Worm (Caenorhabditis elegans): ENCODE measurements around the gene Y53G8AM.8.
A peak's percentile ranks its signal among the peaks of the same experiment; 100 is the strongest.

Y53G8AM.8 gene

DNA sequence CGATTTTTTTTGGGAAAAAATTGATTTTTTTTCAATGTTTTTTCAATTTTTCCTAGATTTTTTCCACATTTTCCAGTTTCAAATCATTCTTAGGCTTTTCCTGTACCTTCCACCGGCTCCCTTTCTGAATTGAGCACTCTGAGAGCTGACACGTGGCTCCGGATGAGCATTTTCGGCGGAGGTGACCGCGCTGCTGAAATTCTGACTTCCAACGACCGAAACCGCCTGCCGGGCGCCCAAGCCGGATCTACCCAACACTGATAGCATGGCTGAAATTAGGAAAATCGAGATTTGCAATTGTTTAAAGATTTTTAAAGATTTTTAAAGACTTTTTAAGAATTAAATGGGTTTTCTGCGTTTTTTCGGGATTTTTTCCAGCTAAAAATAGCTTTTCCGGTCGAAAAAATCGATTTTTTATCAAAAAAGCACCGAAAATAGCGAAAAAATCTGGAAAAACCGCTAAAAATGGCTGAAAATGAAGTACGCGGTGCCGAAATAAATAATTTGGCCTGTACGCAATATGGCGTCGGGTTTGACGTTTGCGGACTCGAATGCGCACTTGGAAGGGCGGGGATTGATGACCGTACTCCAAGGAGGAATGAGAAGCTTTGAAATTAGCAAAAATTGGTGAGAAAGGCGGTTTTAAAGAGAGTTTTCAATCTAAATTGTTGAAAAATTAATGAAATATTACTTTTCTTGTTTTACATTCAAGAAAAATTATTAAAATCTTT, 30.0 kb downstream of the Y53G8AM.8 start, which contains the start of gene nduf-9:
Gene nduf-9 (minus strand): TSS at position 269 of the 731 bp plus-strand sequence.
- TF ChIP-seq dmd-4 (tag; optimal IDR thresholded peaks at IDR 0.05): no peak
- no peak for TF ChIP-seq zag-1 (tag; optimal IDR thresholded peaks at IDR 0.05)
- TF ChIP-seq alr-1 (tag; optimal IDR thresholded peaks at IDR 0.05): no peak
- no peak for TF ChIP-seq peb-1 (tag; optimal IDR thresholded peaks at IDR 0.05)
- no peak for TF ChIP-seq Y55F3AM.14 (GFP tag; optimal IDR thresholded peaks at IDR 0.05)
- TF ChIP-seq unc-62 (GFP tag; optimal IDR thresholded peaks at IDR 0.05): no peak
- TF ChIP-seq mbf-1 (tag; optimal IDR thresholded peaks at IDR 0.05): no peak
- no peak for TF ChIP-seq elt-3 (tag; optimal IDR thresholded peaks at IDR 0.05)
- TF ChIP-seq ceh-82 (tag; optimal IDR thresholded peaks at IDR 0.05): no peak
- no peak for TF ChIP-seq ZK546.5 (tag; optimal IDR thresholded peaks at IDR 0.05)
- TF ChIP-seq skn-1 (tag; optimal IDR thresholded peaks at IDR 0.05): no peak
- no peak for TF ChIP-seq nhr-25 (tag; optimal IDR thresholded peaks at IDR 0.05)
- TF ChIP-seq mdl-1 (tag; optimal IDR thresholded peaks at IDR 0.05): no peak
- no peak for TF ChIP-seq nhr-11 (tag; optimal IDR thresholded peaks at IDR 0.05)
- TF ChIP-seq blmp-1 (tag; optimal IDR thresholded peaks at IDR 0.05; ENCODE audit: insufficient read depth): no peak
- no peak for TF ChIP-seq crh-2 (tag; optimal IDR thresholded peaks at IDR 0.05)
- TF ChIP-seq sma-9 (GFP tag; optimal IDR thresholded peaks at IDR 0.05): no peak
- TF ChIP-seq sma-9 (tag; optimal IDR thresholded peaks at IDR 0.05): no peak
- TF ChIP-seq ztf-11 (tag; optimal IDR thresholded peaks at IDR 0.05): no peak
- no peak for TF ChIP-seq ztf-4 (tag; optimal IDR thresholded peaks at IDR 0.05)
- peak; percentile 84 to 96 for TF ChIP-seq lsy-2 (tag; optimal IDR thresholded peaks at IDR 0.05)
- TF ChIP-seq mab-5 (tag; optimal IDR thresholded peaks at IDR 0.05): no peak
- TF ChIP-seq lin-39 (tag; optimal IDR thresholded peaks at IDR 0.05): no peak
- no peak for TF ChIP-seq snpc-4 (tag; optimal IDR thresholded peaks at IDR 0.05)
- no peak for TF ChIP-seq R02D3.7 (tag; optimal IDR thresholded peaks at IDR 0.05)
- TF ChIP-seq aly-2 (tag; optimal IDR thresholded peaks at IDR 0.05): no peak
- TF ChIP-seq fos-1 (tag; optimal IDR thresholded peaks at IDR 0.05): no peak
- no peak for TF ChIP-seq nhr-237 (tag; optimal IDR thresholded peaks at IDR 0.05)
- no peak for TF ChIP-seq F13H6.1 (tag; optimal IDR thresholded peaks at IDR 0.05)
- TF ChIP-seq C34F6.9 (tag; optimal IDR thresholded peaks at IDR 0.05): peak; percentile 55
- no peak for TF ChIP-seq unc-39 (tag; optimal IDR thresholded peaks at IDR 0.05)
- TF ChIP-seq nhr-129 (tag; optimal IDR thresholded peaks at IDR 0.05): peak; percentile 30
- no peak for TF ChIP-seq sma-3 (GFP tag; optimal IDR thresholded peaks at IDR 0.05)
- no peak for TF ChIP-seq ztf-1 (GFP tag; conservative IDR thresholded peaks at IDR 0.05)
- TF ChIP-seq nhr-12 (tag; optimal IDR thresholded peaks at IDR 0.05): no peak
- no peak for TF ChIP-seq sem-4 (tag; optimal IDR thresholded peaks at IDR 0.05)
- TF ChIP-seq nhr-6 (tag; optimal IDR thresholded peaks at IDR 0.05): no peak
- peak; percentile 16 for TF ChIP-seq gmeb-1 (tag; optimal IDR thresholded peaks at IDR 0.05)
- no peak for TF ChIP-seq nhr-77 (tag; optimal IDR thresholded peaks at IDR 0.05)
- no peak for TF ChIP-seq ama-1 (optimal IDR thresholded peaks at IDR 0.05)
- peak; percentile 40 for TF ChIP-seq lin-13 (GFP tag; optimal IDR thresholded peaks at IDR 0.05)
- no peak for TF ChIP-seq lin-11 (tag; optimal IDR thresholded peaks at IDR 0.05)
- TF ChIP-seq ceh-16 (tag; optimal IDR thresholded peaks at IDR 0.05): no peak
- no peak for TF ChIP-seq nhr-21 (tag; optimal IDR thresholded peaks at IDR 0.05)
- TF ChIP-seq nhr-23 (tag; optimal IDR thresholded peaks at IDR 0.05): no peak
- TF ChIP-seq unc-55 (GFP tag; optimal IDR thresholded peaks at IDR 0.05): peak; percentile 13
- TF ChIP-seq egl-27 (tag; optimal IDR thresholded peaks at IDR 0.05): no peak
- TF ChIP-seq elt-1 (tag; optimal IDR thresholded peaks at IDR 0.05): no peak

Data from whole organism, L2 larva.